Fruit fly (Drosophila melanogaster): ENCODE data around the gene CG10365.

DNA sequence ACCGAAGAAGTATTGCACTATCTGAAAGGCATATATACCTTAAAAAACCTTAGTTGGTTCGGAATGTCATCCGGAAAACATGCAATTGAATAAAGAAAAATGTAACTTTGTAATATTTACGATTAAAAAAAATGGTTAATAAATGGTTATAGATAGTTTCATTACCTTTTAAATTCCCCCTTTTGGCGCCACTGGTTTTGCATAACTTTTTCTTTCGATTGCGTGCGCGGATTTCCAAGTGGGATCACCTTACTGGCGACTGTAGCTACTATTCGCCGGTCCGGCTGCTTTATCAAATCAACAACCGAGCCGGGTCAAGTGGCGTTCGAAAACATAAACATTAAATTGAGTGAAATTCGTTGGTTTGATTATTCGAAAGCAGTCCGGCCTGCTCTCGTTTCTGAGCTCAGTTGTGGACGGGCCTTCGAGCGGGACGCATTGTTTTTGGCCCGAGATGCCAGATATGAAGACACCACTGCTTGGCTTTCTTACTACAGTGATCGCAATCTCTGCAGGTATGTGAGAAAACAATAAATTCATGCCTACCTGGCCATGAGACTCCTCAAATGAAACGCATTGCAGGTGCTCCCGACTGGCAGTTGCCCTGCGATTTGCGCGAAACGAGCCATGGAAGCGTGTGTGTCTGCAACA lies 18.6 kb upstream of the CG10365 start, which contains the start of gene Gba1b:
- TF ChIP-seq bab1 (GFP tag; optimal IDR thresholded peaks at IDR 0.05) (no peak), ovo (GFP tag; optimal IDR thresholded peaks at IDR 0.05) (no peak), Hr96 (GFP tag; optimal IDR thresholded peaks at IDR 0.05) (no peak), CG5204 (GFP tag; optimal IDR thresholded peaks at IDR 0.05) (no peak), CG12768 (GFP tag; optimal IDR thresholded peaks at IDR 0.05) (no peak), cic (GFP tag; optimal IDR thresholded peaks at IDR 0.05) (no peak), tj (GFP tag; optimal IDR thresholded peaks at IDR 0.05) (no peak), CG7101 (tag; optimal IDR thresholded peaks at IDR 0.05) (no peak), CG7045 (GFP tag; optimal IDR thresholded peaks at IDR 0.05) (no peak), cnc (optimal IDR thresholded peaks at IDR 0.05) (no peak), Clk (GFP tag; optimal IDR thresholded peaks at IDR 0.05) (no peak), toe (GFP tag; optimal IDR thresholded peaks at IDR 0.05) (no peak), Mnt (GFP tag; optimal IDR thresholded peaks at IDR 0.05) (no peak)
